Fruit fly (Drosophila melanogaster) whole organism, wandering third instar larva: ENCODE data around the gene CG11638.

ENCODE experiments used
- Abd-B ChIP-seq: fragments of >200 bp; optimal IDR thresholded peaks from 2 replicates; lab custom pipeline; 2017; ENCODE audit warnings: missing biosample characterization, missing genetic modification characterization
- CG32264 ChIP-seq: fragments of 200-800 bp; sonication (Bioruptor generic); optimal IDR thresholded peaks from 2 replicates; lab custom pipeline; 2016; ENCODE audit warnings: missing biosample characterization, missing genetic modification characterization
- CG9705 ChIP-seq: fragments of 200-800 bp; sonication (Bioruptor generic); optimal IDR thresholded peaks from 2 replicates; lab custom pipeline; 2018; ENCODE audit warnings: missing biosample characterization, mild to moderate bottlenecking, missing genetic modification characterization
- CrebA ChIP-seq: fragments of 200-800 bp; sonication (Bioruptor generic); optimal IDR thresholded peaks from 2 replicates; lab custom pipeline; 2016; ENCODE audit warnings: missing biosample characterization, mild to moderate bottlenecking, missing genetic modification characterization, borderline replicate concordance
- Dfd ChIP-seq: fragments of >200 bp; optimal IDR thresholded peaks from 2 replicates; lab custom pipeline; 2017; ENCODE audit warnings: missing biosample characterization, missing genetic modification characterization
- Dif ChIP-seq: fragments of 200-275, 200-300 bp; sonication (Bioruptor generic); optimal IDR thresholded peaks from 2 replicates; lab custom pipeline; 2018; ENCODE audit warnings: missing biosample characterization, missing genetic modification characterization; ENCODE audit not compliant: partially characterized antibody
- GATAd ChIP-seq: sonication (Bioruptor generic); optimal IDR thresholded peaks from 2 replicates; lab custom pipeline; 2016; ENCODE audit warnings: missing biosample characterization, missing genetic modification characterization
- HLH106 ChIP-seq: fragments of 200-800 bp; optimal IDR thresholded peaks from 3 replicates; lab custom pipeline; 2019; ENCODE audit warnings: missing biosample characterization, mild to moderate bottlenecking, missing genetic modification characterization, moderate library complexity
- Hnf4 ChIP-seq: fragments of 200-800 bp; sonication (Bioruptor generic); optimal IDR thresholded peaks from 2 replicates; lab custom pipeline; 2016; ENCODE audit warnings: missing biosample characterization, mild to moderate bottlenecking, missing genetic modification characterization
- Hr78 ChIP-seq: fragments of >200 bp; optimal IDR thresholded peaks from 2 replicates; lab custom pipeline; 2017; ENCODE audit warnings: missing biosample characterization, missing genetic modification characterization
- Hr83 ChIP-seq: fragments of 200-300 bp; sonication (Bioruptor generic); optimal IDR thresholded peaks from 2 replicates; lab custom pipeline; 2016; ENCODE audit warnings: missing biosample characterization, mild to moderate bottlenecking, missing genetic modification characterization, moderate library complexity; ENCODE audit not compliant: poor library complexity, severe bottlenecking
- Jra ChIP-seq: sonication (Bioruptor generic); optimal IDR thresholded peaks from 2 replicates; lab custom pipeline; 2016; ENCODE audit warnings: missing biosample characterization, missing genetic modification characterization
- Mio ChIP-seq: sonication (Bioruptor generic); optimal IDR thresholded peaks from 2 replicates; lab custom pipeline; 2016; ENCODE audit warnings: missing biosample characterization, missing genetic modification characterization
- Myc ChIP-seq: fragments of >200 bp; optimal IDR thresholded peaks from 2 replicates; lab custom pipeline; 2017
- N ChIP-seq: fragments of >200 bp; optimal IDR thresholded peaks from 2 replicates; lab custom pipeline; 2018; ENCODE audit warnings: missing biosample characterization, missing external identifiers, missing genetic modification characterization
- OdsH ChIP-seq: fragments of 200-800 bp; sonication (Bioruptor generic); optimal IDR thresholded peaks from 2 replicates; lab custom pipeline; 2016; ENCODE audit warnings: missing biosample characterization, mild to moderate bottlenecking, missing genetic modification characterization
- Rel ChIP-seq, 2 experiments: fragments of 200-800 bp; sonication (Bioruptor generic) in 1 of 2; optimal IDR thresholded peaks; 2 replicates in 1 of 2; 3 replicates in 1 of 2; lab custom pipeline; 2016 to 2019; ENCODE audit warnings: mild to moderate bottlenecking in 2 of 2, missing biosample characterization in 2 of 2, missing genetic modification characterization in 2 of 2, moderate library complexity in 1 of 2
- Sp1 ChIP-seq: fragments of 200-800 bp; sonication (Bioruptor generic); optimal IDR thresholded peaks from 3 replicates; lab custom pipeline; 2019; ENCODE audit warnings: missing biosample characterization, mild to moderate bottlenecking, missing genetic modification characterization, moderate library complexity
- Vsx2 ChIP-seq: fragments of 200-300, 225-300 bp; sonication (Bioruptor generic); optimal IDR thresholded peaks from 2 replicates; lab custom pipeline; 2018; ENCODE audit warnings: missing biosample characterization, missing genetic modification characterization; ENCODE audit not compliant: partially characterized antibody
- br ChIP-seq: fragments of 200-800 bp; sonication (Bioruptor generic); optimal IDR thresholded peaks from 2 replicates; lab custom pipeline; 2016; ENCODE audit warnings: missing biosample characterization, missing genetic modification characterization
- brk ChIP-seq: fragments of 200-800 bp; sonication (Bioruptor generic); optimal IDR thresholded peaks from 2 replicates; lab custom pipeline; 2016; ENCODE audit warnings: missing biosample characterization, mild to moderate bottlenecking, missing genetic modification characterization
- dl ChIP-seq, 2 experiments: fragments of 175-275, 200-275 bp in 1 of 2; fragments of 200-275 bp in 1 of 2; sonication (Bioruptor generic); optimal IDR thresholded peaks; lab custom pipeline; 2018; ENCODE audit warnings: mild to moderate bottlenecking in 2 of 2, missing biosample characterization in 2 of 2, missing genetic modification characterization in 2 of 2, moderate library complexity in 2 of 2; ENCODE audit not compliant: partially characterized antibody in 2 of 2, insufficient read depth in 1 of 2
- dmrt93B ChIP-seq: fragments of 200-800 bp; sonication (Bioruptor generic); optimal IDR thresholded peaks from 2 replicates; lab custom pipeline; 2018; ENCODE audit warnings: missing biosample characterization, mild to moderate bottlenecking, missing genetic modification characterization
- dsf ChIP-seq: sonication (Bioruptor generic); optimal IDR thresholded peaks from 2 replicates; lab custom pipeline; 2016; ENCODE audit warnings: missing biosample characterization, missing genetic modification characterization, borderline replicate concordance
- ey ChIP-seq: fragments of 200-800 bp; sonication (Bioruptor generic); optimal IDR thresholded peaks from 2 replicates; lab custom pipeline; 2016; ENCODE audit warnings: missing biosample characterization, missing genetic modification characterization
- foxo ChIP-seq, 2 experiments: fragments of 200-800 bp; sonication (Bioruptor generic); optimal IDR thresholded peaks; 2 replicates in 1 of 2; 3 replicates in 1 of 2; lab custom pipeline; 2016 to 2017; ENCODE audit warnings: missing biosample characterization in 2 of 2, missing genetic modification characterization in 2 of 2
- fru ChIP-seq: fragments of 200-800 bp; sonication (Bioruptor generic); optimal IDR thresholded peaks from 3 replicates; lab custom pipeline; 2016; ENCODE audit warnings: missing biosample characterization, mild to moderate bottlenecking, missing genetic modification characterization
- h ChIP-seq: fragments of 200-800 bp; sonication (Bioruptor generic); optimal IDR thresholded peaks from 3 replicates; lab custom pipeline; 2016; ENCODE audit warnings: missing biosample characterization, mild to moderate bottlenecking, missing genetic modification characterization
- jim ChIP-seq: fragments of 175-275, 200-325 bp; sonication (Bioruptor generic); optimal IDR thresholded peaks from 2 replicates; lab custom pipeline; 2016; ENCODE audit warnings: missing biosample characterization, mild to moderate bottlenecking, missing genetic modification characterization
- lola ChIP-seq: fragments of >200 bp; optimal IDR thresholded peaks from 2 replicates; lab custom pipeline; 2017; ENCODE audit warnings: missing biosample characterization, missing genetic modification characterization
- pan ChIP-seq: fragments of >200 bp; optimal IDR thresholded peaks from 2 replicates; lab custom pipeline; 2017
- psq ChIP-seq: fragments of 200-800 bp; sonication (Bioruptor generic); optimal IDR thresholded peaks from 3 replicates; lab custom pipeline; 2017; ENCODE audit warnings: missing biosample characterization, mild to moderate bottlenecking, missing genetic modification characterization, moderate library complexity
- rgr ChIP-seq: fragments of 200-800 bp; sonication (Bioruptor generic); optimal IDR thresholded peaks from 3 replicates; lab custom pipeline; 2016; ENCODE audit warnings: missing biosample characterization, mild to moderate bottlenecking, missing genetic modification characterization
- sage ChIP-seq: fragments of 200-800 bp; sonication (Bioruptor generic); optimal IDR thresholded peaks from 2 replicates; lab custom pipeline; 2016; ENCODE audit warnings: missing biosample characterization, mild to moderate bottlenecking, missing genetic modification characterization
- sv ChIP-seq: fragments of 200-800 bp; sonication (Bioruptor generic); optimal IDR thresholded peaks from 3 replicates; lab custom pipeline; 2016; ENCODE audit warnings: missing biosample characterization, missing genetic modification characterization
- tai ChIP-seq: sonication (Bioruptor generic); optimal IDR thresholded peaks from 2 replicates; lab custom pipeline; 2016; ENCODE audit warnings: missing biosample characterization, missing genetic modification characterization
- usp ChIP-seq: fragments of >200 bp; optimal IDR thresholded peaks from 2 replicates; lab custom pipeline; 2017; ENCODE audit warnings: missing biosample characterization, missing genetic modification characterization
- woc ChIP-seq: sonication (Bioruptor generic); optimal IDR thresholded peaks from 2 replicates; lab custom pipeline; 2016; ENCODE audit warnings: missing biosample characterization, mild to moderate bottlenecking, missing genetic modification characterization

Gene CG11638

DNA sequence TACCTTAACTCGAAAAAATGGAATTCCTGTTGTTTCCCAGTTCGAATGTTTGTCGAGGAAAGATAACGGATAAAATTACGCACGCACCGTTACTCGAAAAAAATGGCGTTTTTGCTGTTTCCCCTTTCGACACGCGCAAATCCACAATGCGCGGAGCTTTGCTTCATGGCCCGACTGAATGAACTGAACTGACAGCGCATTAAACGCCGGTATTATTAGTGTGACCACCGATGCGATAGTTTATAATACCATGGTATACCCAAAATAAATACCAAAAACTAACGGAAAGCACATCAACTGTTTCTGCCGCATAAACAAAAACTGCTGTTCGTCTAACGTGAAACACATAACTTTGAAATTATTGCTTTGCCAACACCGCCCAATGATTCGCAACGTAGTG lies at the start of gene CG11638, which contains the start of the genes CG32814 and CG3021:
TSS of gene CG11638 (minus strand) at position 193 of the 400 bp plus-strand sequence.
TSS of gene CG32814 (minus strand) at position 190 of the 400 bp plus-strand sequence.
TSS of gene CG3021 (plus strand) at position 281 of the 400 bp plus-strand sequence.
- TF ChIP-seq Rel (GFP tag; optimal IDR thresholded peaks at IDR 0.05; lab: Kevin White, UChicago) (no peak), Rel (tag; optimal IDR thresholded peaks at IDR 0.05; lab: Kevin White, UChicago) (peak; percentile 75), usp (no peak), rgr (GFP tag; lab: Kevin White, UChicago) (peak; percentile 11)

DNA sequence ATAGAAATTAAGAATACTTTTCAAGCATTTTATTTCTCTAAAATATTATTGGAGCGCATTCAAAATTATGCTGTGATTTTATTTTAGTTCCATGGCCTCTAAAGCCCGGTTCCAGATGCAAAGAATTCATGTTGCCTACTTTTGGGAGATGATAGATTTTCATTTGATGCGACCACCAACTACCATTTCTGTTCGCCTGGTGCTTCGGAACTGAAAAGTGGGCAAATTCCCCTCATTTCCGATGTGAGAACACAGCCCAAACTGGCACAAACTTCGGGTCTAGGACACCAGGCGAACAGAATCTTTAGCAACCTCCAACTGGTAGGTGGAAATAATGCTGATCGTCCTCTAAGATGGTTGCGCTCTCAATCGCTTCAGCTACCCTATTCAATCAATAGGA lies 36.6 kb upstream of the CG11638 start:
- TF ChIP-seq pan (lab: Kevin White, UChicago) (no peak), fru (GFP tag; lab: Kevin White, UChicago) (no peak), dsf (GFP tag; lab: Kevin White, UChicago) (no peak), OdsH (GFP tag; lab: Kevin White, UChicago) (no peak), br (GFP tag; lab: Kevin White, UChicago) (no peak), Jra (GFP tag; lab: Kevin White, UChicago) (no peak), CG32264 (GFP tag; lab: Kevin White, UChicago) (no peak), psq (GFP tag; lab: Kevin White, UChicago) (no peak)

DNA sequence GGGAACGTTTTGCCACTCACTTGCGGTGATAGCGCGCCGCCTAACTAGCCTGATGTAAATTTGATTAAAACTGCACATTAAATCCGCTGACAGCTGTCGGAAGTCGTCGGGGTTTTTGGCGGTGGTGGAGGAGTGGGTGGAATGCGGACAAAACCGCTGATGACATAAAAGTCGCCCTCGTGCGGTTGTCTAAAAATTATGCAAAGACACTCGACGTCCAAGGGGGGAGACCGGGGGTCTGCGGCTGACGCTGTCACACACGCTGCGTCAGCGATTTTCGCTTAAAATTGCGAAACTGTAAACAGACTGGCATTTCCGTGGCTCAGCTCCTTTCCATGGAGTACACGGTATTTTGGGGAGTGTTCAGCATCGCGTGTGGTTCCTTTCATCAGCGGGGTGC lies 29.8 kb upstream of the CG11638 start:
- TF ChIP-seq h (GFP tag; lab: Kevin White, UChicago), result no peak
- no peak for TF ChIP-seq Mio (GFP tag; lab: Kevin White, UChicago)
- no peak for TF ChIP-seq usp
- no peak for TF ChIP-seq foxo (GFP tag; optimal IDR thresholded peaks at IDR 0.05; lab: Kevin White, UChicago)
- TF ChIP-seq CrebA (GFP tag; lab: Kevin White, UChicago), result no peak
- no peak for TF ChIP-seq ey (GFP tag; lab: Kevin White, UChicago)
- no peak for TF ChIP-seq psq (GFP tag; lab: Kevin White, UChicago)
- TF ChIP-seq tai (GFP tag; lab: Kevin White, UChicago), result no peak
- no peak for TF ChIP-seq woc (GFP tag; lab: Kevin White, UChicago)
- TF ChIP-seq GATAd (GFP tag; lab: Kevin White, UChicago), result no peak
- no peak for TF ChIP-seq sv (GFP tag; lab: Kevin White, UChicago)
- no peak for TF ChIP-seq fru (GFP tag; lab: Kevin White, UChicago)

DNA sequence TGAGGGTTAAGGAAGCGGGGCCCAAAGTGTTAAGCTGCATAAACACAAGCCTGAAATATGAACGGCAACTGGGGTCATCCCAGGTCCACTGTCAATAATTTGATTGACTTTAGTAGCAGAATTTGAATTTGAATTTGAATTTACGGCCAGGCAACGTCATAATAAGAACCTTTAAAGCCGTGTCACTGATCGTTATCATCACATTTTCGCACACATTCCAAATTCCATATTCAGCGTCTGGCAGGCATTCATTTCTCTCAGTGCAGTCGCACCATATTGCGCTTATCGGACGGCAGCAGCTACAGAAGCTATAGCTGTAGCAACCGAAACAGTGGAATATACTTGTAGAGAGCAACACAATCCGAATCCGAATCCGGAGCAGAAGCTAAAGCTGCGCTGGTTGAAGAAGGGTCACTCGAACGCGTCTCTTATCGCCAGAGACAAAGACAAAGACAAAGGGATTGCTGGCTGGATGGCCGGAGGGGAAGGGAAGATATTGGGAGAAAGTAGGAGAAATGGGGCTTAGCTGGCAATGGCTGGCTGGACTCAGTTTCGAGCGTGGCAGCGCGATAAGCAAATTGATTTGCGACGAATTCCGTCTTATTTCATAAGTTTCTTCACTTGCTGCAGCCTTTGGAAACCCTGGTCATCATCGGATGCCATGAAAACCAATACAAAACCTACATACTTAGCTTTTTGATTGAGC lies 26.3 kb upstream of the CG11638 start:
- TF ChIP-seq Rel (GFP tag; optimal IDR thresholded peaks at IDR 0.05; lab: Kevin White, UChicago) (no peak), Rel (tag; optimal IDR thresholded peaks at IDR 0.05; lab: Kevin White, UChicago) (peak; percentile 17), Hr83 (peak; percentile 31), psq (GFP tag; lab: Kevin White, UChicago) (peak; percentile 47), N (GFP tag; lab: Kevin White, UChicago) (no peak), dmrt93B (GFP tag; lab: Kevin White, UChicago) (peak; percentile 40), jim (GFP tag; lab: Kevin White, UChicago) (no peak), dl (GFP tag; optimal IDR thresholded peaks at IDR 0.05; lab: Kevin White, UChicago; ENCODE audit: insufficient read depth in 1 of 2, partially characterized antibody in 2 of 2) (no peak), fru (GFP tag; lab: Kevin White, UChicago) (peak; percentile 67), Abd-B (no peak), usp (no peak), ey (GFP tag; lab: Kevin White, UChicago) (peak; percentile 61), GATAd (GFP tag; lab: Kevin White, UChicago) (no peak), Dif (GFP tag; lab: Kevin White, UChicago) (no peak), Vsx2 (GFP tag; lab: Kevin White, UChicago) (no peak), Hnf4 (GFP tag; lab: Kevin White, UChicago) (peak; percentile 68), woc (GFP tag; lab: Kevin White, UChicago) (no peak), brk (GFP tag; lab: Kevin White, UChicago) (peak; percentile 41), pan (lab: Kevin White, UChicago) (no peak), rgr (GFP tag; lab: Kevin White, UChicago) (peak; percentile 73), dsf (GFP tag; lab: Kevin White, UChicago) (no peak), Myc (lab: Kevin White, UChicago) (no peak), Dfd (no peak), HLH106 (peak; percentile 62), h (GFP tag; lab: Kevin White, UChicago) (peak; percentile 75), Sp1 (GFP tag; lab: Kevin White, UChicago) (peak; percentile 52), br (GFP tag; lab: Kevin White, UChicago) (peak; percentile 69), CrebA (GFP tag; lab: Kevin White, UChicago) (no peak), foxo (GFP tag; optimal IDR thresholded peaks at IDR 0.05; lab: Kevin White, UChicago) (peak in 1 of 2 experiments; percentile 78), CG32264 (GFP tag; lab: Kevin White, UChicago) (no peak), OdsH (GFP tag; lab: Kevin White, UChicago) (peak; percentile 58), tai (GFP tag; lab: Kevin White, UChicago) (no peak), lola (no peak), Hr78 (GFP tag; lab: Kevin White, UChicago) (no peak), sv (GFP tag; lab: Kevin White, UChicago) (no peak), CG9705 (GFP tag; lab: Kevin White, UChicago) (no peak), Mio (GFP tag; lab: Kevin White, UChicago) (no peak), Jra (GFP tag; lab: Kevin White, UChicago) (peak; percentile 32), sage (GFP tag; lab: Kevin White, UChicago) (no peak)
- TF ChIP-seq, all 38 proteins: peak for 16
